Worm (Caenorhabditis elegans) whole organism, young adult: ENCODE data around the gene esyt-2.

ENCODE experiments used
- Y56A3A.18 ChIP-seq: fragments of 200-800 bp; sonication (Bioruptor generic); IDR thresholded peaks from 2 replicates; pipeline ENCODE4 v1.3.6; 2022; ENCODE audit warnings: missing genetic modification reagents, missing genetic modification characterization, missing compliant biosample characterization
- tbx-9 ChIP-seq: sonication (generic microtip); optimal IDR thresholded peaks from 2 replicates; lab custom pipeline; 2016; ENCODE audit warnings: borderline replicate concordance, missing genetic modification characterization, inconsistent platforms, missing compliant biosample characterization

ce11 chrIII:6210215-6210822, 20.5 kb downstream of the esyt-2 start:
- TF ChIP-seq tbx-9 (no peak), Y56A3A.18 (GFP tag; lab: Robert Waterston, UW) (no peak)
